Fruit fly (Drosophila melanogaster): ENCODE data around the gene CG34398.

The CG34398 gene

dm6 chr2L:8884102-8884501, 14.5 kb upstream of the CG34398 start:
- no peak for TF ChIP-seq noc (tag; optimal IDR thresholded peaks at IDR 0.05)

dm6 chr2L:8888210-8888609, 10.4 kb upstream of the CG34398 start:
- no peak for TF ChIP-seq noc (tag; optimal IDR thresholded peaks at IDR 0.05)

dm6 chr2L:8888720-8889119, 9.9 kb upstream of the CG34398 start:
- no peak for TF ChIP-seq noc (tag; optimal IDR thresholded peaks at IDR 0.05)

- TF ChIP-seq noc (tag; optimal IDR thresholded peaks at IDR 0.05): no peak
Measured at dm6 chr2L:8891140-8891539, 7.4 kb upstream of the CG34398 start, which contains the start of gene CG42713. Gene CG42713 (plus strand): TSS chr2L:8891440.

- no peak for TF ChIP-seq noc (tag; optimal IDR thresholded peaks at IDR 0.05)
Measured at dm6 chr2L:8894224-8894623, 4.4 kb upstream of the CG34398 start.

- TF ChIP-seq noc (tag; optimal IDR thresholded peaks at IDR 0.05): peak; percentile 60
Measured at dm6 chr2L:8897954-8898713, 452 bp upstream of the CG34398 start.

- no peak for TF ChIP-seq noc (tag; optimal IDR thresholded peaks at IDR 0.05)
Measured at dm6 chr2L:8901882-8902281, 3.3 kb downstream of the CG34398 start.

- TF ChIP-seq noc (tag; optimal IDR thresholded peaks at IDR 0.05): no peak
Measured at dm6 chr2L:8906279-8906678, 7.7 kb downstream of the CG34398 start.

dm6 chr2L:8915709-8916108, 17.1 kb downstream of the CG34398 start:
- TF ChIP-seq noc (tag; optimal IDR thresholded peaks at IDR 0.05): no peak

dm6 chr2L:8919638-8920037, 21.1 kb downstream of the CG34398 start:
- no peak for TF ChIP-seq noc (tag; optimal IDR thresholded peaks at IDR 0.05)

- TF ChIP-seq noc (tag; optimal IDR thresholded peaks at IDR 0.05): no peak
Measured at dm6 chr2L:8920294-8920693, 21.7 kb downstream of the CG34398 start.

- no peak for TF ChIP-seq noc (tag; optimal IDR thresholded peaks at IDR 0.05)
Measured at dm6 chr2L:8921934-8922333, 23.3 kb downstream of the CG34398 start.

dm6 chr2L:8923405-8923804, 24.8 kb downstream of the CG34398 start:
- TF ChIP-seq noc (tag; optimal IDR thresholded peaks at IDR 0.05): no peak

- TF ChIP-seq noc (tag; optimal IDR thresholded peaks at IDR 0.05): no peak
Measured at dm6 chr2L:8931176-8931575, 32.6 kb downstream of the CG34398 start.

- no peak for TF ChIP-seq noc (tag; optimal IDR thresholded peaks at IDR 0.05)
Measured at dm6 chr2L:8933710-8934242, 35.2 kb downstream of the CG34398 start, which contains the start of gene Tsp29Fa. Gene Tsp29Fa (plus strand): TSS chr2L:8933962.

dm6 chr2L:8937003-8937402, 38.4 kb downstream of the CG34398 start, which contains the start of gene Tsp29Fb:
Gene Tsp29Fb (plus strand): TSS chr2L:8937390.
- TF ChIP-seq noc (tag; optimal IDR thresholded peaks at IDR 0.05): peak; percentile 93

dm6 chr2L:8937837-8938413, 39.3 kb downstream of the CG34398 start:
- TF ChIP-seq noc (tag; optimal IDR thresholded peaks at IDR 0.05): no peak
